Fruit fly (Drosophila melanogaster): ENCODE results near the gene Sec15.
A peak's percentile ranks its signal among the peaks of the same experiment; 100 is the strongest.

The Sec15 gene

dm6 chr3R:21133517-21133916, 25.7 kb upstream of the Sec15 start, which contains the start of gene Trm7-34:
TSS of gene Trm7-34 (minus strand) at chr3R:21133881.
- no peak for TF ChIP-seq dl (GFP tag; optimal IDR thresholded peaks at IDR 0.05; ENCODE audit: insufficient read depth in 1 of 2, partially characterized antibody in 2 of 2)
- no peak for TF ChIP-seq usp (GFP tag; optimal IDR thresholded peaks at IDR 0.05)
- TF ChIP-seq sage (GFP tag; optimal IDR thresholded peaks at IDR 0.05), result no peak
- no peak for TF ChIP-seq foxo (GFP tag; optimal IDR thresholded peaks at IDR 0.05)
- no peak for TF ChIP-seq Hr78 (GFP tag; optimal IDR thresholded peaks at IDR 0.05)
- TF ChIP-seq Hr83 (GFP tag; optimal IDR thresholded peaks at IDR 0.05; ENCODE audit: poor library complexity, severe bottlenecking), result no peak
- TF ChIP-seq Myc (optimal IDR thresholded peaks at IDR 0.05), result no peak
- TF ChIP-seq Dif (GFP tag; optimal IDR thresholded peaks at IDR 0.05; ENCODE audit: partially characterized antibody), result no peak

DNA sequence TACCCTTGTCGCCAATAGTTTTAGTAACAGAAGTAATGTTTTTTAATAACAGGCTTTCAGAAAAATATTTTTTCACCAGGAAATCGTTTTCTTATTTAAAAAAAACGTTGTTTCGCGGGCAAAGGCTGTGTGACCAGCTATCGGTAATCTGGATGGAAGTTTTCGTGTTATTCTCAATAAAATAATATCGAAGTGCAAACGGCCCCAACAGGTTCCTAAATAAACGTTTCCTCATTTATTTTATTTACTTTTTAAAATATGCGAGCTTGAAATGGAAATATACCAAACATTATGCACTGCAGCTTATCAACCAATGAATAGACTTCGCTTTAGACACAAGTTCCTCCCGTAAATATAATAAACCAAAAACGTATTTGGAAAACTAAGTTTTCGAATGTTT, 22.3 kb upstream of the Sec15 start, which contains the start of gene Ice2:
Ice2 (plus strand) TSS at position 167 of the 400 bp plus-strand sequence.
- TF ChIP-seq rgr (GFP tag; optimal IDR thresholded peaks at IDR 0.05), result no peak
- no peak for TF ChIP-seq Abd-B (GFP tag; optimal IDR thresholded peaks at IDR 0.05)
- TF ChIP-seq Vsx2 (GFP tag; optimal IDR thresholded peaks at IDR 0.05; ENCODE audit: partially characterized antibody), result peak; percentile 99
- peak; percentile 98 for TF ChIP-seq Dif (GFP tag; optimal IDR thresholded peaks at IDR 0.05; ENCODE audit: partially characterized antibody)
- peak; percentile 43 to 86 for TF ChIP-seq dl (GFP tag; optimal IDR thresholded peaks at IDR 0.05; ENCODE audit: insufficient read depth in 1 of 2, partially characterized antibody in 2 of 2)

DNA sequence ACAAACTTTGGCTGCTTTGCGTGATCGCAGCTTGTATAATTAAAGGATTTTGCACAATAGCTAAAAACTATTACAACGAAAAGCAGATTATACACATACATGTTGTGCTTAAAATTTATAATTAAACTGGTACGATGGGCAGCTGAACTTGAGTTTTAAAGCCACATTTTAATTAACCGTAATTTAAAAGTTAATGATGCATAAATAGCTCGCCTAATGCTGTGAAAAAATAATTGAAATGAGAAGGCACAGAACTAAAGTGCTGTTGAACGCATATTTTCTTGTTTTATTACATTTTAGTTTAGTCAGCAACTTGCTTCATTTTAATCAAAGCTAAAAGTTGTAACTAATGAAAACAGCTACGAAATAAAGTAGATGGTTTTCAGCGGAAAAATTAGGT, 21.8 kb upstream of the Sec15 start, which contains the start of gene Obp93a:
Obp93a (minus strand) TSS at position 101 of the 400 bp plus-strand sequence.
- TF ChIP-seq Vsx2 (GFP tag; optimal IDR thresholded peaks at IDR 0.05; ENCODE audit: partially characterized antibody) (no peak), tai (GFP tag; optimal IDR thresholded peaks at IDR 0.05) (no peak), Hr78 (GFP tag; optimal IDR thresholded peaks at IDR 0.05) (no peak), pan (optimal IDR thresholded peaks at IDR 0.05) (no peak), Sp1 (GFP tag; optimal IDR thresholded peaks at IDR 0.05) (no peak), Abd-B (GFP tag; optimal IDR thresholded peaks at IDR 0.05) (no peak), sv (GFP tag; optimal IDR thresholded peaks at IDR 0.05) (no peak), CG9705 (GFP tag; optimal IDR thresholded peaks at IDR 0.05) (no peak), dsf (GFP tag; optimal IDR thresholded peaks at IDR 0.05; ENCODE audit: borderline replicate concordance) (no peak), CG32264 (GFP tag; optimal IDR thresholded peaks at IDR 0.05) (no peak), Myc (optimal IDR thresholded peaks at IDR 0.05) (no peak), GATAd (GFP tag; optimal IDR thresholded peaks at IDR 0.05) (no peak), Dfd (GFP tag; optimal IDR thresholded peaks at IDR 0.05) (no peak), ey (GFP tag; optimal IDR thresholded peaks at IDR 0.05) (no peak), Mio (GFP tag; optimal IDR thresholded peaks at IDR 0.05) (no peak), Rel (GFP tag; optimal IDR thresholded peaks at IDR 0.05) (no peak), Rel (tag; optimal IDR thresholded peaks at IDR 0.05) (no peak), CrebA (GFP tag; optimal IDR thresholded peaks at IDR 0.05; ENCODE audit: borderline replicate concordance) (no peak), rgr (GFP tag; optimal IDR thresholded peaks at IDR 0.05) (no peak), HLH106 (tag; optimal IDR thresholded peaks at IDR 0.05) (no peak)

dm6 chr3R:21127352-21127985, 19.7 kb upstream of the Sec15 start, which contains the start of the genes slmb and CG5793:
TSS of gene slmb (minus strand) at chr3R:21127485.
TSS of gene CG5793 (plus strand) at chr3R:21127573.
- no peak for TF ChIP-seq Abd-B (GFP tag; optimal IDR thresholded peaks at IDR 0.05)
- TF ChIP-seq rgr (GFP tag; optimal IDR thresholded peaks at IDR 0.05), result peak; percentile 74
- TF ChIP-seq ey (GFP tag; optimal IDR thresholded peaks at IDR 0.05), result peak; percentile 64
- no peak for TF ChIP-seq lola (GFP tag; optimal IDR thresholded peaks at IDR 0.05)
- TF ChIP-seq sv (GFP tag; optimal IDR thresholded peaks at IDR 0.05), result peak; percentile 47
- TF ChIP-seq psq (GFP tag; optimal IDR thresholded peaks at IDR 0.05), result peak; percentile 58
- peak; percentile 81 for TF ChIP-seq Jra (GFP tag; optimal IDR thresholded peaks at IDR 0.05)
- TF ChIP-seq h (GFP tag; optimal IDR thresholded peaks at IDR 0.05), result no peak
- peak in 1 of 2 experiments; percentile 82 for TF ChIP-seq foxo (GFP tag; optimal IDR thresholded peaks at IDR 0.05)
- TF ChIP-seq Sp1 (GFP tag; optimal IDR thresholded peaks at IDR 0.05), result peak; percentile 63
- no peak for TF ChIP-seq dmrt93B (GFP tag; optimal IDR thresholded peaks at IDR 0.05)
- no peak for TF ChIP-seq Mio (GFP tag; optimal IDR thresholded peaks at IDR 0.05)
- TF ChIP-seq CG32264 (GFP tag; optimal IDR thresholded peaks at IDR 0.05), result no peak
- TF ChIP-seq CrebA (GFP tag; optimal IDR thresholded peaks at IDR 0.05; ENCODE audit: borderline replicate concordance), result no peak
- peak; percentile 80 for TF ChIP-seq Hr83 (GFP tag; optimal IDR thresholded peaks at IDR 0.05; ENCODE audit: poor library complexity, severe bottlenecking)
- TF ChIP-seq OdsH (GFP tag; optimal IDR thresholded peaks at IDR 0.05), result peak; percentile 49
- TF ChIP-seq Myc (optimal IDR thresholded peaks at IDR 0.05), result peak; percentile 50
- TF ChIP-seq CG9705 (GFP tag; optimal IDR thresholded peaks at IDR 0.05), result peak; percentile 25
- peak; percentile 58 for TF ChIP-seq HLH106 (tag; optimal IDR thresholded peaks at IDR 0.05)
- TF ChIP-seq tai (GFP tag; optimal IDR thresholded peaks at IDR 0.05), result no peak

Measured in whole organism, wandering third instar larva.